Fruit fly (Drosophila melanogaster) whole organism, prepupa: ENCODE measurements around the gene CG17768.

Source experiments
- Blimp-1 ChIP-seq: fragments of 200-800 bp; sonication (Bioruptor generic); optimal IDR thresholded peaks from 3 replicates; lab custom pipeline; 2017; ENCODE audit warnings: missing biosample characterization, missing genetic modification characterization, mild to moderate bottlenecking, moderate library complexity, missing genetic modification reagents
- CG10631 ChIP-seq: fragments of 200-800 bp; sonication (Bioruptor generic); optimal IDR thresholded peaks from 2 replicates; lab custom pipeline; 2016; ENCODE audit warnings: missing biosample characterization, missing genetic modification characterization
- CG11762 ChIP-seq: fragments of 200-800 bp; sonication (Bioruptor generic); optimal IDR thresholded peaks from 3 replicates; lab custom pipeline; 2016; ENCODE audit warnings: missing biosample characterization, missing genetic modification characterization; ENCODE audit not compliant: insufficient read depth
- CG16779 ChIP-seq: fragments of 200-800 bp; sonication (Bioruptor generic); optimal IDR thresholded peaks from 3 replicates; lab custom pipeline; 2017; ENCODE audit warnings: missing biosample characterization, mild to moderate bottlenecking, missing genetic modification characterization
- CG3032 ChIP-seq: fragments of 200-800 bp; optimal IDR thresholded peaks from 2 replicates; lab custom pipeline; 2019; ENCODE audit warnings: missing biosample characterization, mild to moderate bottlenecking, missing genetic modification characterization, moderate library complexity
- CG31627 ChIP-seq: fragments of 200-800 bp; sonication (Bioruptor generic); optimal IDR thresholded peaks from 3 replicates; lab custom pipeline; 2016; ENCODE audit warnings: missing biosample characterization, missing genetic modification characterization
- CG32006 ChIP-seq: fragments of 200-800 bp; sonication (Bioruptor generic); optimal IDR thresholded peaks from 3 replicates; lab custom pipeline; 2017; ENCODE audit warnings: missing biosample characterization, mild to moderate bottlenecking, missing genetic modification characterization
- CG3919 ChIP-seq: fragments of 200-800 bp; sonication (Bioruptor generic); optimal IDR thresholded peaks from 3 replicates; lab custom pipeline; 2016; ENCODE audit warnings: missing biosample characterization, missing genetic modification characterization
- CG6808 ChIP-seq: fragments of 200-800 bp; sonication (Bioruptor generic); optimal IDR thresholded peaks from 3 replicates; lab custom pipeline; 2017; ENCODE audit warnings: missing biosample characterization, missing genetic modification characterization, mild to moderate bottlenecking, moderate library complexity, missing genetic modification reagents
- CG8319 ChIP-seq: fragments of 200-800 bp; sonication (Bioruptor generic); optimal IDR thresholded peaks from 3 replicates; lab custom pipeline; 2016; ENCODE audit warnings: missing biosample characterization, missing genetic modification characterization
- Eip75B ChIP-seq: fragments of 200-800 bp; sonication (Bioruptor generic); optimal IDR thresholded peaks from 3 replicates; lab custom pipeline; 2016; ENCODE audit warnings: missing biosample characterization, missing genetic modification characterization
- Eip78C ChIP-seq: fragments of 200-800 bp; sonication (Bioruptor generic); peaks from one replicate; lab custom pipeline; 2016; ENCODE audit warnings: missing biosample characterization, missing genetic modification characterization
- Eip93F ChIP-seq: fragments of 200-800 bp; sonication (Bioruptor generic); optimal IDR thresholded peaks from 2 replicates; lab custom pipeline; 2016; ENCODE audit warnings: missing biosample characterization, mild to moderate bottlenecking, missing genetic modification characterization
- Ets96B ChIP-seq: fragments of 200-800 bp; optimal IDR thresholded peaks from 2 replicates; lab custom pipeline; 2019; ENCODE audit warnings: missing biosample characterization, mild to moderate bottlenecking, missing genetic modification characterization, moderate library complexity
- Hr39 ChIP-seq: fragments of 200-800 bp; sonication (Bioruptor generic); optimal IDR thresholded peaks from 2 replicates; lab custom pipeline; 2016; ENCODE audit warnings: missing biosample characterization, missing genetic modification characterization
- Met ChIP-seq: fragments of 200-800 bp; sonication (Bioruptor generic); optimal IDR thresholded peaks from 3 replicates; lab custom pipeline; 2016; ENCODE audit warnings: missing biosample characterization, missing genetic modification characterization
- OdsH ChIP-seq: fragments of 200-800 bp; sonication (Bioruptor generic); optimal IDR thresholded peaks from 3 replicates; lab custom pipeline; 2016; ENCODE audit warnings: missing biosample characterization, missing genetic modification characterization
- Sox102F ChIP-seq: fragments of 200-800 bp; sonication (Bioruptor generic); optimal IDR thresholded peaks from 2 replicates; lab custom pipeline; 2016; ENCODE audit warnings: missing biosample characterization, mild to moderate bottlenecking, missing genetic modification characterization
- Sox15 ChIP-seq: fragments of 200-800 bp; sonication (Bioruptor generic); optimal IDR thresholded peaks from 3 replicates; lab custom pipeline; 2016; ENCODE audit warnings: missing biosample characterization, missing genetic modification characterization
- eg ChIP-seq: fragments of 200-800 bp; sonication (Bioruptor generic); IDR thresholded peaks from 3 replicates; pipeline ENCODE4 v1.3.6; 2022; ENCODE audit warnings: missing biosample characterization, missing genetic modification characterization
- esn ChIP-seq: fragments of 200-800 bp; sonication (Bioruptor generic); optimal IDR thresholded peaks from 2 replicates; lab custom pipeline; 2016; ENCODE audit warnings: missing biosample characterization, mild to moderate bottlenecking, missing genetic modification characterization, moderate library complexity
- fd85E ChIP-seq: fragments of 200-800 bp; sonication (Bioruptor generic); optimal IDR thresholded peaks from 3 replicates; lab custom pipeline; 2016; ENCODE audit warnings: missing biosample characterization, missing genetic modification characterization
- fkh ChIP-seq: fragments of 200-800 bp; sonication (Bioruptor generic); optimal IDR thresholded peaks from 3 replicates; lab custom pipeline; 2017; ENCODE audit warnings: missing biosample characterization, mild to moderate bottlenecking, missing genetic modification characterization, moderate library complexity
- lz ChIP-seq: fragments of 200-800 bp; sonication (Bioruptor generic); optimal IDR thresholded peaks from 3 replicates; lab custom pipeline; 2016; ENCODE audit warnings: missing biosample characterization, missing genetic modification characterization
- salr ChIP-seq, 2 experiments: fragments of 200-800 bp; sonication (Bioruptor generic); optimal IDR thresholded peaks; 3 replicates each; lab custom pipeline; 2016 to 2018; ENCODE audit warnings: missing biosample characterization in 2 of 2, missing genetic modification characterization in 2 of 2, mild to moderate bottlenecking in 1 of 2
- ss ChIP-seq, 2 experiments: fragments of 200-800 bp; sonication (Bioruptor generic); optimal IDR thresholded peaks; 2 replicates in 1 of 2; 3 replicates in 1 of 2; lab custom pipeline; 2017 to 2018; ENCODE audit warnings: mild to moderate bottlenecking in 2 of 2, missing biosample characterization in 2 of 2, missing genetic modification characterization in 2 of 2, moderate library complexity in 1 of 2
- topi ChIP-seq: fragments of 200-800 bp; sonication (Bioruptor generic); optimal IDR thresholded peaks from 3 replicates; lab custom pipeline; 2016; ENCODE audit warnings: missing biosample characterization, missing genetic modification characterization
- vri ChIP-seq: fragments of 200-800 bp; sonication (Bioruptor generic); optimal IDR thresholded peaks from 3 replicates; lab custom pipeline; 2016; ENCODE audit warnings: missing biosample characterization, mild to moderate bottlenecking, missing genetic modification characterization

The CG17768 gene

dm6 chr2L:10396877-10397587, 8.0 kb downstream of the CG17768 start (continued):
- TF ChIP-seq ss (GFP tag; optimal IDR thresholded peaks at IDR 0.05; lab: Kevin White, UChicago) (peak in 1 of 2 experiments; percentile 72), salr (GFP tag; optimal IDR thresholded peaks at IDR 0.05; lab: Kevin White, UChicago) (no peak), Ets96B (tag; lab: Kevin White, UChicago) (no peak), CG8319 (GFP tag; lab: Kevin White, UChicago) (no peak), Eip75B (GFP tag; lab: Kevin White, UChicago) (no peak), OdsH (no peak), CG11762 (GFP tag; lab: Kevin White, UChicago) (no peak), fkh (peak; percentile 83), CG31627 (GFP tag; lab: Kevin White, UChicago) (no peak)

dm6 chr2L:10396488-10396824, 8.5 kb downstream of the CG17768 start, which contains the start of gene Cnot4:
Cnot4 (plus strand) TSS chr2L:10396716.
- TF ChIP-seq CG32006 (GFP tag; lab: Kevin White, UChicago): no peak

- TF ChIP-seq vri (GFP tag; lab: Kevin White, UChicago): peak; percentile 55
- TF ChIP-seq lz: no peak
- TF ChIP-seq CG6808 (GFP tag; lab: Kevin White, UChicago): peak; percentile 4
- TF ChIP-seq fd85E (GFP tag; lab: Kevin White, UChicago): no peak
- peak; percentile 64 for TF ChIP-seq Eip78C (GFP tag; lab: Kevin White, UChicago)
- no peak for TF ChIP-seq Sox15 (GFP tag; lab: Kevin White, UChicago)
- TF ChIP-seq OdsH: no peak
- TF ChIP-seq CG3032 (tag; lab: Kevin White, UChicago): no peak
- TF ChIP-seq Eip93F (GFP tag; lab: Kevin White, UChicago): peak; percentile 18
- peak; percentile 11 to 40 for TF ChIP-seq ss (GFP tag; optimal IDR thresholded peaks at IDR 0.05; lab: Kevin White, UChicago)
- no peak for TF ChIP-seq Met (GFP tag; lab: Kevin White, UChicago)
- TF ChIP-seq esn: no peak
Measured at dm6 chr2L:10395642-10396487, 9.1 kb downstream of the CG17768 start, which contains the start of gene Mdh1. Mdh1 (minus strand) TSS chr2L:10396332.

dm6 chr2L:10395035-10395434, 10.0 kb downstream of the CG17768 start:
- TF ChIP-seq CG16779 (tag; lab: Kevin White, UChicago) (no peak), Ets96B (tag; lab: Kevin White, UChicago) (no peak), CG8319 (GFP tag; lab: Kevin White, UChicago) (no peak), topi (GFP tag; lab: Kevin White, UChicago) (no peak), eg (GFP tag; lab: Robert Waterston, UW) (no peak), vri (GFP tag; lab: Kevin White, UChicago) (no peak), CG3919 (GFP tag; lab: Kevin White, UChicago) (no peak), Blimp-1 (GFP tag; lab: Kevin White, UChicago) (no peak), CG10631 (GFP tag; lab: Kevin White, UChicago) (no peak), Hr39 (GFP tag; lab: Kevin White, UChicago) (no peak), salr (GFP tag; optimal IDR thresholded peaks at IDR 0.05; lab: Kevin White, UChicago) (no peak)

dm6 chr2L:10393467-10393866, 11.5 kb downstream of the CG17768 start:
- TF ChIP-seq vri (GFP tag; lab: Kevin White, UChicago) (peak; percentile 18), Sox102F (GFP tag; lab: Kevin White, UChicago) (no peak)
